Fruit fly (Drosophila melanogaster) whole organism, embryonic: ENCODE results near the gene NijC.

Experiments used
- Ada2b ChIP-seq: fragments of 200-800 bp; sonication (Bioruptor generic); IDR thresholded peaks from 2 replicates; pipeline ENCODE4 v1.3.6; 2022; ENCODE audit warnings: missing biosample characterization, missing genetic modification characterization
- CG10979 ChIP-seq: fragments of 200-800 bp; sonication (Bioruptor generic); optimal IDR thresholded peaks from 2 replicates; lab custom pipeline; 2018; ENCODE audit warnings: missing biosample characterization, mild to moderate bottlenecking, missing genetic modification characterization, moderate library complexity
- CG11085 ChIP-seq: fragments of 200-800 bp; sonication (Bioruptor generic); IDR thresholded peaks from 2 replicates; pipeline ENCODE4 v1.3.6; 2022; ENCODE audit warnings: missing biosample characterization, missing genetic modification characterization
- CG12769 ChIP-seq: fragments of 200-800 bp; sonication (Bioruptor generic); optimal IDR thresholded peaks from 2 replicates; lab custom pipeline; 2019; ENCODE audit warnings: missing biosample characterization, mild to moderate bottlenecking, missing genetic modification characterization, moderate library complexity
- CG15269 ChIP-seq: fragments of 200-800 bp; sonication (Bioruptor generic); optimal IDR thresholded peaks from 2 replicates; lab custom pipeline; 2018; ENCODE audit warnings: missing biosample characterization, mild to moderate bottlenecking, missing genetic modification characterization, moderate library complexity
- CG1602 ChIP-seq: fragments of 200-800 bp; sonication (Bioruptor generic); optimal IDR thresholded peaks from 3 replicates; lab custom pipeline; 2016; ENCODE audit warnings: missing biosample characterization, missing genetic modification characterization
- CG1603 ChIP-seq: fragments of 200-800 bp; sonication (Bioruptor generic); optimal IDR thresholded peaks from 2 replicates; lab custom pipeline; 2019; ENCODE audit warnings: missing biosample characterization, mild to moderate bottlenecking, missing genetic modification characterization, moderate library complexity
- CG17385 ChIP-seq: fragments of 200-800 bp; sonication (Bioruptor generic); optimal IDR thresholded peaks from 3 replicates; lab custom pipeline; 2018; ENCODE audit warnings: missing biosample characterization, mild to moderate bottlenecking, missing genetic modification characterization
- CG17568 ChIP-seq: fragments of 200-800 bp; sonication (Bioruptor generic); optimal IDR thresholded peaks from 2 replicates; lab custom pipeline; 2018; ENCODE audit warnings: missing biosample characterization, mild to moderate bottlenecking, missing genetic modification characterization, moderate library complexity
- CG17802 ChIP-seq: fragments of 200-800 bp; sonication (Bioruptor generic); optimal IDR thresholded peaks from 2 replicates; lab custom pipeline; 2018; ENCODE audit warnings: missing biosample characterization, mild to moderate bottlenecking, missing genetic modification characterization, moderate library complexity
- CG2120 ChIP-seq: fragments of 200-800 bp; sonication (Bioruptor generic); optimal IDR thresholded peaks from 3 replicates; lab custom pipeline; 2016; ENCODE audit warnings: missing biosample characterization, missing genetic modification characterization
- CG2129 ChIP-seq: fragments of 200-800 bp; sonication (Bioruptor generic); IDR thresholded peaks from 2 replicates; pipeline ENCODE4 v1.3.6; 2022; ENCODE audit warnings: missing biosample characterization, missing genetic modification characterization; ENCODE audit not compliant: partially characterized antibody
- CG4282 ChIP-seq: fragments of 200-800 bp; sonication (Bioruptor generic); optimal IDR thresholded peaks from 2 replicates; lab custom pipeline; 2016; ENCODE audit warnings: missing biosample characterization, missing genetic modification characterization
- CG5180 ChIP-seq: fragments of 200-800 bp; sonication (Bioruptor generic); optimal IDR thresholded peaks from 3 replicates; lab custom pipeline; 2017; ENCODE audit warnings: missing biosample characterization, missing genetic modification characterization, mild to moderate bottlenecking, moderate library complexity, missing genetic modification reagents
- CG5953 ChIP-seq: fragments of 200-800 bp; sonication (Bioruptor generic); IDR thresholded peaks from 2 replicates; pipeline ENCODE4 v1.3.6; 2022; ENCODE audit warnings: missing biosample characterization, missing genetic modification characterization
- CG6254 ChIP-seq: fragments of 200-800 bp; sonication (Bioruptor generic); optimal IDR thresholded peaks from 3 replicates; lab custom pipeline; 2017; ENCODE audit warnings: mild to moderate bottlenecking, missing biosample characterization, missing genetic modification reagents, missing genetic modification characterization
- CG6654 ChIP-seq: fragments of 200-800 bp; sonication (Bioruptor generic); optimal IDR thresholded peaks from 2 replicates; lab custom pipeline; 2017; ENCODE audit warnings: missing biosample characterization, mild to moderate bottlenecking, missing genetic modification characterization
- CG6765 ChIP-seq: fragments of 200-800 bp; sonication (Bioruptor generic); optimal IDR thresholded peaks from 3 replicates; lab custom pipeline; 2017; ENCODE audit warnings: missing biosample characterization, mild to moderate bottlenecking, missing genetic modification characterization
- CG7271 ChIP-seq: fragments of 200-800 bp; sonication (Bioruptor generic); optimal IDR thresholded peaks from 2 replicates; lab custom pipeline; 2018; ENCODE audit warnings: missing biosample characterization, mild to moderate bottlenecking, missing genetic modification characterization, moderate library complexity
- CG7357 ChIP-seq: fragments of 200-800 bp; sonication (Bioruptor generic); IDR thresholded peaks from 3 replicates; pipeline ENCODE4 v1.3.6; 2022; ENCODE audit warnings: missing biosample characterization, missing genetic modification characterization
- CG8089 ChIP-seq: fragments of 200-800 bp; sonication (Bioruptor generic); optimal IDR thresholded peaks from 3 replicates; lab custom pipeline; 2016; ENCODE audit warnings: missing biosample characterization, missing genetic modification characterization
- CHES-1-like ChIP-seq: fragments of 200-800 bp; sonication (Bioruptor generic); optimal IDR thresholded peaks from 2 replicates; lab custom pipeline; 2016; ENCODE audit warnings: missing biosample characterization, missing genetic modification characterization
- CTCF ChIP-seq: fragments of 200-800 bp; sonication (Bioruptor generic); optimal IDR thresholded peaks from 2 replicates; lab custom pipeline; 2017; ENCODE audit warnings: missing biosample characterization, mild to moderate bottlenecking, missing genetic modification characterization, moderate library complexity
- E2f2 ChIP-seq: fragments of 200-800 bp; sonication (Bioruptor generic); IDR thresholded peaks from 2 replicates; pipeline ENCODE4 v1.3.6; 2022; ENCODE audit warnings: missing biosample characterization, missing genetic modification characterization
- Fer1 ChIP-seq: fragments of 200-800 bp; sonication (Bioruptor generic); optimal IDR thresholded peaks from 2 replicates; lab custom pipeline; 2017; ENCODE audit warnings: missing biosample characterization, mild to moderate bottlenecking, missing genetic modification characterization
- Hmx ChIP-seq: fragments of 200-800 bp; sonication (Bioruptor generic); optimal IDR thresholded peaks from 2 replicates; lab custom pipeline; 2016; ENCODE audit warnings: missing biosample characterization, missing genetic modification characterization
- Hr3 ChIP-seq: fragments of 200-800 bp; sonication (Bioruptor generic); optimal IDR thresholded peaks from 3 replicates; lab custom pipeline; 2016; ENCODE audit warnings: missing biosample characterization, missing genetic modification characterization
- Mad ChIP-seq: fragments of 200-800 bp; sonication (Bioruptor generic); optimal IDR thresholded peaks from 2 replicates; lab custom pipeline; 2016; ENCODE audit warnings: missing biosample characterization, missing genetic modification characterization
- Med ChIP-seq: fragments of 200-800 bp; sonication (Bioruptor generic); peaks from one replicate; lab custom pipeline; 2016; ENCODE audit warnings: missing biosample characterization, missing genetic modification characterization, mild to moderate bottlenecking, inconsistent platforms, moderate library complexity
- Nf-YC ChIP-seq: fragments of 200-800 bp; optimal IDR thresholded peaks from 3 replicates; lab custom pipeline; 2019; ENCODE audit warnings: missing biosample characterization, mild to moderate bottlenecking, missing genetic modification characterization, moderate library complexity
- Side ChIP-seq: fragments of 200-800 bp; sonication (Bioruptor generic); optimal IDR thresholded peaks from 2 replicates; lab custom pipeline; 2016; ENCODE audit warnings: missing biosample characterization, missing genetic modification characterization
- Sry-β ChIP-seq: fragments of 200-800 bp; sonication (Bioruptor generic); optimal IDR thresholded peaks from 2 replicates; lab custom pipeline; 2018; ENCODE audit warnings: missing biosample characterization, mild to moderate bottlenecking, missing genetic modification characterization, moderate library complexity
- Usf ChIP-seq: fragments of 200-800 bp; sonication (Bioruptor generic); optimal IDR thresholded peaks from 2 replicates; lab custom pipeline; 2017; ENCODE audit warnings: missing genotype, missing biosample characterization, missing genetic modification characterization
- ab ChIP-seq: fragments of 200-800 bp; sonication (Bioruptor generic); optimal IDR thresholded peaks from 2 replicates; lab custom pipeline; 2016; ENCODE audit warnings: missing biosample characterization, missing genetic modification characterization
- aop ChIP-seq: fragments of 200-800 bp; sonication (Bioruptor generic); IDR thresholded peaks from 2 replicates; pipeline ENCODE4 v1.3.6; 2022; ENCODE audit warnings: missing biosample characterization, missing genetic modification characterization
- chn ChIP-seq: fragments of 200-800 bp; sonication (Bioruptor generic); optimal IDR thresholded peaks from 2 replicates; lab custom pipeline; 2016; ENCODE audit warnings: missing biosample characterization, missing genetic modification characterization
- crc ChIP-seq: fragments of 200-800 bp; sonication (Bioruptor generic); optimal IDR thresholded peaks from 2 replicates; lab custom pipeline; 2016; ENCODE audit warnings: missing biosample characterization, missing genetic modification characterization
- dysf ChIP-seq: fragments of 200-800 bp; sonication (Bioruptor generic); IDR thresholded peaks from 3 replicates; pipeline ENCODE4 v1.3.6; 2022; ENCODE audit warnings: missing biosample characterization, missing genetic modification characterization
- fd3F ChIP-seq: fragments of 200-800 bp; sonication (Bioruptor generic); optimal IDR thresholded peaks from 2 replicates; lab custom pipeline; 2018; ENCODE audit warnings: missing biosample characterization, mild to moderate bottlenecking, missing genetic modification characterization, moderate library complexity
- gcm ChIP-seq: fragments of 200-800 bp; sonication (Bioruptor generic); optimal IDR thresholded peaks from 2 replicates; lab custom pipeline; 2019; ENCODE audit warnings: missing biosample characterization, mild to moderate bottlenecking, missing genetic modification characterization, moderate library complexity
- gro ChIP-seq: fragments of 200-800 bp; sonication (Bioruptor generic); optimal IDR thresholded peaks from 2 replicates; lab custom pipeline; 2016; ENCODE audit warnings: missing biosample characterization, missing genetic modification characterization
- inv ChIP-seq: fragments of 200-800 bp; sonication (Bioruptor generic); IDR thresholded peaks from 2 replicates; pipeline ENCODE4 v1.3.6; 2022; ENCODE audit warnings: missing biosample characterization, missing genetic modification characterization; ENCODE audit not compliant: partially characterized antibody
- jigr1 ChIP-seq: fragments of 200-800 bp; sonication (Bioruptor generic); IDR thresholded peaks from 3 replicates; pipeline ENCODE4 v1.3.6; 2022; ENCODE audit warnings: missing biosample characterization, missing genetic modification characterization
- mirr ChIP-seq: fragments of 200-800 bp; sonication (Bioruptor generic); optimal IDR thresholded peaks from 3 replicates; lab custom pipeline; 2018; ENCODE audit warnings: missing biosample characterization, mild to moderate bottlenecking, missing genetic modification characterization
- otp ChIP-seq: fragments of 200-800 bp; sonication (Bioruptor generic); IDR thresholded peaks from 3 replicates; pipeline ENCODE4, ENCODE4 v1.3.6; 2022; ENCODE audit warnings: missing biosample characterization, missing genetic modification characterization
- sens ChIP-seq: fragments of 200-800 bp; sonication (Bioruptor generic); peaks from one replicate; lab custom pipeline; 2016; ENCODE audit warnings: missing biosample characterization, missing genetic modification characterization
- sug ChIP-seq: fragments of 200-800 bp; optimal IDR thresholded peaks from 2 replicates; lab custom pipeline; 2019; ENCODE audit warnings: missing biosample characterization, mild to moderate bottlenecking, missing genetic modification characterization, moderate library complexity
- tio ChIP-seq: fragments of 200-800 bp; sonication (Bioruptor generic); optimal IDR thresholded peaks from 2 replicates; lab custom pipeline; 2017; ENCODE audit warnings: missing biosample characterization, missing genetic modification characterization, inconsistent platforms
- tll ChIP-seq, 2 experiments: fragments of 200-800 bp in 1 of 2; fragments of >200 bp in 1 of 2; sonication (Bioruptor generic) in 1 of 2; optimal IDR thresholded peaks; 2 replicates each; lab custom pipeline; 2017 to 2019; ENCODE audit warnings: missing biosample characterization in 2 of 2, missing genetic modification characterization in 2 of 2, mild to moderate bottlenecking in 1 of 2, moderate library complexity in 1 of 2
- vfl ChIP-seq: fragments of 200-800 bp; sonication (Bioruptor generic); optimal IDR thresholded peaks from 2 replicates; lab custom pipeline; 2016; ENCODE audit warnings: missing biosample characterization, missing genetic modification characterization
- wek ChIP-seq: fragments of 200-800 bp; sonication (Bioruptor generic); optimal IDR thresholded peaks from 3 replicates; lab custom pipeline; 2018; ENCODE audit warnings: missing biosample characterization, mild to moderate bottlenecking, missing genetic modification characterization, moderate library complexity

The NijC gene

dm6 chr3R:12719627-12720343 lies 24.9 kb downstream of the NijC start (continued):
- TF ChIP-seq Med (peak; percentile 73), wek (GFP tag; lab: Kevin White, UChicago) (no peak), Fer1 (GFP tag; lab: Kevin White, UChicago) (peak; percentile 60), CG5953 (no peak), inv (no peak), Nf-YC (no peak), fd3F (GFP tag; lab: Kevin White, UChicago) (no peak), Mad (GFP tag; lab: Kevin White, UChicago) (no peak), CG11085 (GFP tag; lab: Robert Waterston, UW) (no peak), Sry-β (GFP tag; lab: Kevin White, UChicago) (no peak), Ada2b (no peak), CG1603 (tag; lab: Kevin White, UChicago) (no peak), aop (GFP tag; lab: Robert Waterston, UW) (no peak), crc (GFP tag; lab: Kevin White, UChicago) (no peak), CHES-1-like (no peak), vfl (no peak), tll (GFP tag; optimal IDR thresholded peaks at IDR 0.05; lab: Kevin White, UChicago) (no peak), CG5180 (no peak), sens (no peak), CG1602 (GFP tag; lab: Kevin White, UChicago) (no peak), E2f2 (GFP tag; lab: Robert Waterston, UW) (0 out of 2 replicates have a peak, but pooled peaks have one; percentile 17), CG7357 (GFP tag; lab: Robert Waterston, UW) (no peak), CG6254 (GFP tag; lab: Kevin White, UChicago) (peak; percentile 12), tio (GFP tag; lab: Kevin White, UChicago) (peak; percentile 10), ab (GFP tag; lab: Kevin White, UChicago) (no peak), dysf (GFP tag; lab: Robert Waterston, UW) (peak; percentile 47; the same call in 1 of the 3 replicates), chn (GFP tag; lab: Kevin White, UChicago) (no peak), otp (GFP tag; lab: Robert Waterston, UW) (no peak), mirr (GFP tag; lab: Kevin White, UChicago) (peak; percentile 9), Side (no peak), CG17802 (tag; lab: Kevin White, UChicago) (no peak), Hr3 (GFP tag; lab: Kevin White, UChicago) (peak; percentile 23), gro (peak; percentile 72), CG17568 (no peak), CG15269 (peak; percentile 49), CG6654 (GFP tag; lab: Kevin White, UChicago) (no peak), sug (no peak), Hmx (no peak), CG2129 (GFP tag; lab: Robert Waterston, UW) (no peak), CG2120 (no peak), CG17385 (GFP tag; lab: Kevin White, UChicago) (no peak), Usf (GFP tag; lab: Kevin White, UChicago) (no peak), CG4282 (GFP tag; lab: Kevin White, UChicago) (no peak), CG8089 (GFP tag; lab: Kevin White, UChicago) (no peak), CG7271 (tag; lab: Kevin White, UChicago) (no peak), CG12769 (tag; lab: Kevin White, UChicago) (peak; percentile 57), CG6765 (peak; percentile 11), CTCF (GFP tag; lab: Kevin White, UChicago) (no peak), gcm (GFP tag; lab: Kevin White, UChicago) (peak; percentile 29), jigr1 (GFP tag; lab: Robert Waterston, UW) (no peak), CG10979 (tag; lab: Kevin White, UChicago) (peak; percentile 36)
